Worm (Caenorhabditis elegans): ENCODE data around the gene C08F11.10.

DNA sequence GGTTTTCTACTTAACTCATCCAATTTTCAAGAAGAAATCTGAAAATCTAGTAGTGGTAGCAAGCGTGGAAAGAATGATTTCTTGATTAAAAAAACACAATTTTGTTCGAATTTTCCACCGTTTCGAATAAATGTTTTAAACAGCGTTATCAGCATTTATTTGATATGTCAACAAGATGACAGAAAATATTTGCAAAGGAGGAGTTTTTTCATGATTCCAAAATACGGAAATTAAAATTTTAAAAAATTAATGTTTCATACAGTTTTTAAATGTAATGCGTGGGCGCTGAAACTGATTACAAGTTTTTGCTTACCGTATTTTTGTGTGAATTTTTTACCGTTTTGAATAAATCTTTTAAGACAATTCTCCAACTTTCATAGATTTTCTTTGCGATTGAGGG, 16.4 kb downstream of the C08F11.10 start:
- TF ChIP-seq ceh-82 (tag; optimal IDR thresholded peaks at IDR 0.05) (no peak), aha-1 (tag; optimal IDR thresholded peaks at IDR 0.05) (no peak), jun-1 (tag; optimal IDR thresholded peaks at IDR 0.05) (no peak), nhr-76 (tag; optimal IDR thresholded peaks at IDR 0.05) (no peak), nhr-47 (tag; optimal IDR thresholded peaks at IDR 0.05) (no peak), zag-1 (tag; optimal IDR thresholded peaks at IDR 0.05) (no peak), sptf-1 (tag; optimal IDR thresholded peaks at IDR 0.05) (no peak)
